Fruit fly (Drosophila melanogaster) whole organism: ENCODE results near the gene Osi18.

ENCODE experiments used
- CG8478 ChIP-seq: fragments of >200 bp; optimal IDR thresholded peaks from 2 replicates; lab custom pipeline; 2018; ENCODE audit warnings: inconsistent platforms
- Dll ChIP-seq: fragments of >200 bp; optimal IDR thresholded peaks from 2 replicates; lab custom pipeline; 2017
- EcR ChIP-seq, 2 experiments: fragments of >200 bp; optimal IDR thresholded peaks; 2 replicates each; lab custom pipeline; 2017; ENCODE audit warnings: missing biosample characterization in 2 of 2, missing genetic modification characterization in 2 of 2, missing genetic modification reagents in 2 of 2
- pan ChIP-seq: fragments of >200 bp; optimal IDR thresholded peaks from 2 replicates; lab custom pipeline; 2017
- psq ChIP-seq: fragments of >200 bp; optimal IDR thresholded peaks from 2 replicates; lab custom pipeline; 2017
- usp ChIP-seq: fragments of >200 bp; optimal IDR thresholded peaks from 2 replicates; lab custom pipeline; 2017; ENCODE audit warnings: missing biosample characterization, missing genetic modification characterization, mixed read lengths

- TF ChIP-seq CG8478 (lab: Kevin White, UChicago) (no peak), EcR (GFP tag; optimal IDR thresholded peaks at IDR 0.05; lab: Kevin White, UChicago) (no peak), psq (lab: Kevin White, UChicago) (no peak), usp (GFP tag; lab: Kevin White, UChicago) (no peak), pan (lab: Kevin White, UChicago) (no peak), Dll (lab: Kevin White, UChicago) (no peak)
These were observed 21.8 kb downstream of the Osi18 start for dm6 chr3R:6351696-6352378.
